Worm (Caenorhabditis elegans): Measurements from ENCODE around the gene F52B11.2.

The F52B11.2 gene

ce11 chrIV:14070992-14071289 is 12.4 kb upstream of the F52B11.2 start (continued):
- TF ChIP-seq D1046.2 (GFP tag; IDR thresholded peaks at IDR 0.05) (no peak), Y105C5A.15 (GFP tag; IDR thresholded peaks at IDR 0.05) (no peak), dve-1 (tag; optimal IDR thresholded peaks at IDR 0.05; ENCODE audit: insufficient read depth) (peak; percentile 81), cey-2 (tag; optimal IDR thresholded peaks at IDR 0.05; ENCODE audit: borderline replicate concordance, insufficient read depth) (no peak), nhr-102 (tag; optimal IDR thresholded peaks at IDR 0.05) (peak; percentile 44), duxl-1 (tag; optimal IDR thresholded peaks at IDR 0.05; ENCODE audit: poor library complexity) (no peak), F37D6.2 (tag; optimal IDR thresholded peaks at IDR 0.05) (peak; percentile 49), attf-4 (tag; optimal IDR thresholded peaks at IDR 0.05) (no peak), lin-15B (tag; optimal IDR thresholded peaks at IDR 0.05) (peak; percentile 69), madf-9 (GFP tag; conservative IDR thresholded peaks at IDR 0.05) (peak; percentile 53; the same call in 1 of the 2 replicates), skn-1 (tag; optimal IDR thresholded peaks at IDR 0.05) (peak; percentile 16), nhr-28 (tag; optimal IDR thresholded peaks at IDR 0.05) (peak; percentile 69), lin-29 (GFP tag; IDR thresholded peaks at IDR 0.05) (no peak), fkh-10 (GFP tag; optimal IDR thresholded peaks at IDR 0.05) (peak; percentile 44), daf-16 (GFP tag; optimal IDR thresholded peaks at IDR 0.05) (peak in 1 of 2 experiments; percentile 23), daf-16 (tag; optimal IDR thresholded peaks at IDR 0.05) (peak; percentile 61), jun-1 (tag; optimal IDR thresholded peaks at IDR 0.05) (peak; percentile 53), tag-97 (GFP tag; IDR thresholded peaks at IDR 0.05) (no peak), zip-11 (GFP tag; IDR thresholded peaks at IDR 0.05) (no peak), set-16 (GFP tag; IDR thresholded peaks at IDR 0.05) (no peak), nhr-237 (tag; optimal IDR thresholded peaks at IDR 0.05) (no peak), unc-130 (GFP tag; optimal IDR thresholded peaks at IDR 0.05) (peak; percentile 79), hlh-11 (tag; optimal IDR thresholded peaks at IDR 0.05) (peak; percentile 68), mdl-1 (tag; optimal IDR thresholded peaks at IDR 0.05) (peak in 1 of 2 experiments; percentile 41), lin-38 (GFP tag; IDR thresholded peaks at IDR 0.05) (peak; percentile 91), mxl-2 (GFP tag; conservative IDR thresholded peaks at IDR 0.05) (no peak), F49E8.2 (tag; optimal IDR thresholded peaks at IDR 0.05; ENCODE audit: borderline replicate concordance) (peak; percentile 72), nhr-77 (tag; optimal IDR thresholded peaks at IDR 0.05) (peak; percentile 9), rbr-2 (tag; optimal IDR thresholded peaks at IDR 0.05) (peak; percentile 56), ztf-7 (tag; optimal IDR thresholded peaks at IDR 0.05) (peak; percentile 80), nhr-11 (tag; optimal IDR thresholded peaks at IDR 0.05) (peak; percentile 66), nhr-25 (tag; optimal IDR thresholded peaks at IDR 0.05; ENCODE audit: borderline replicate concordance, insufficient read depth) (peak; percentile 70), nhr-6 (tag; optimal IDR thresholded peaks at IDR 0.05) (peak; percentile 78), Y75B8A.6 (GFP tag; IDR thresholded peaks at IDR 0.05) (no peak), fos-1 (tag; optimal IDR thresholded peaks at IDR 0.05) (no peak), aha-1 (tag) (peak; percentile 98), mes-2 (tag; optimal IDR thresholded peaks at IDR 0.05; ENCODE audit: poor library complexity, severe bottlenecking) (peak; percentile 84), ZK546.5 (tag; optimal IDR thresholded peaks at IDR 0.05) (peak in 1 of 2 experiments; percentile 57), lsy-2 (tag; optimal IDR thresholded peaks at IDR 0.05) (peak; percentile 19 to 90), zag-1 (tag; optimal IDR thresholded peaks at IDR 0.05) (peak; percentile 22), arid-1 (GFP tag; conservative IDR thresholded peaks at IDR 0.05) (0 out of 2 replicates have a peak, but pooled peaks have one; percentile 26), ceh-44 (GFP tag; IDR thresholded peaks at IDR 0.05) (peak; percentile 43; the same call in 1 of the 2 replicates), hmg-1.1 (GFP tag; IDR thresholded peaks at IDR 0.05) (peak; percentile 70), snpc-1.2 (GFP tag; IDR thresholded peaks at IDR 0.05) (peak; percentile 96), saeg-2 (GFP tag; IDR thresholded peaks at IDR 0.05) (no peak), lin-13 (GFP tag; optimal IDR thresholded peaks at IDR 0.05) (peak; percentile 76), Y48G9A.11 (GFP tag; IDR thresholded peaks at IDR 0.05) (peak; percentile 65), tra-1 (GFP tag; IDR thresholded peaks at IDR 0.05) (no peak), snpc-4 (tag; optimal IDR thresholded peaks at IDR 0.05) (no peak), ceh-62 (tag; optimal IDR thresholded peaks at IDR 0.05) (no peak), T26A8.4 (GFP tag; IDR thresholded peaks at IDR 0.05) (0 out of 2 replicates have a peak, but pooled peaks have one; percentile 27), dpl-1 (GFP tag; optimal IDR thresholded peaks at IDR 0.05) (peak; percentile 76)
